Worm (Caenorhabditis elegans) whole organism, late embryonic: ENCODE data around the gene lpd-9.
A peak's percentile ranks its signal among the peaks of the same experiment; 100 is the strongest.

ENCODE experiments used
- C08G9.2 ChIP-seq: sonication (generic microtip); optimal IDR thresholded peaks from 2 replicates; lab custom pipeline; 2016; ENCODE audit warnings: mild to moderate bottlenecking, missing genetic modification characterization, moderate library complexity, missing compliant biosample characterization
- F13H6.1 ChIP-seq: sonication (generic microtip); optimal IDR thresholded peaks from 2 replicates; lab custom pipeline; 2016; ENCODE audit warnings: missing genetic modification characterization, missing compliant biosample characterization
- K02D7.2 ChIP-seq: sonication (generic microtip); optimal IDR thresholded peaks from 2 replicates; lab custom pipeline; 2017; ENCODE audit warnings: mild to moderate bottlenecking, missing genetic modification characterization, missing compliant biosample characterization
- Y22D7AL.16 ChIP-seq: sonication (generic microtip); optimal IDR thresholded peaks from 2 replicates; lab custom pipeline; 2016; ENCODE audit warnings: missing genetic modification characterization, missing compliant biosample characterization
- ahr-1 ChIP-seq: sonication (generic microtip); optimal IDR thresholded peaks from 2 replicates; lab custom pipeline; 2016; ENCODE audit warnings: missing genetic modification characterization, missing compliant biosample characterization
- ama-1 ChIP-seq: fragments of 150-350 bp; optimal IDR thresholded peaks from 2 replicates; lab custom pipeline; 2014
- ceh-14 ChIP-seq: sonication (generic microtip); optimal IDR thresholded peaks from 2 replicates; lab custom pipeline; 2016; ENCODE audit warnings: missing genotype, missing genetic modification characterization, missing compliant biosample characterization
- ceh-18 ChIP-seq: sonication (generic microtip); optimal IDR thresholded peaks from 2 replicates; lab custom pipeline; 2016; ENCODE audit warnings: missing genetic modification characterization, missing compliant biosample characterization
- ceh-19 ChIP-seq: fragments of 200-800 bp; sonication (Bioruptor generic); optimal IDR thresholded peaks from 2 replicates; lab custom pipeline; 2018; ENCODE audit warnings: mild to moderate bottlenecking, missing genetic modification characterization, missing compliant biosample characterization
- ceh-2 ChIP-seq: sonication (generic microtip); optimal IDR thresholded peaks from 2 replicates; lab custom pipeline; 2016; ENCODE audit warnings: missing genotype, missing genetic modification characterization, missing compliant biosample characterization
- ceh-30 ChIP-seq: fragments of 150-350 bp; optimal IDR thresholded peaks from 2 replicates; lab custom pipeline; 2014; ENCODE audit warnings: missing biosample characterization, missing genetic modification characterization
- ceh-45 ChIP-seq: fragments of 200-800 bp; sonication (Bioruptor generic); IDR thresholded peaks from 2 replicates; pipeline ENCODE4 v1.3.6; 2022; ENCODE audit warnings: missing genetic modification reagents, missing genetic modification characterization, missing compliant biosample characterization
- che-1 ChIP-seq: sonication (generic microtip); optimal IDR thresholded peaks from 2 replicates; lab custom pipeline; 2016; ENCODE audit warnings: mild to moderate bottlenecking, missing genetic modification characterization, missing compliant biosample characterization
- dve-1 ChIP-seq: sonication (generic microtip); optimal IDR thresholded peaks from 2 replicates; lab custom pipeline; 2017; ENCODE audit warnings: antibody characterized with exemption, mild to moderate bottlenecking, missing genetic modification characterization, missing compliant biosample characterization
- elt-2 ChIP-seq: sonication (generic microtip); optimal IDR thresholded peaks from 2 replicates; lab custom pipeline; 2016; ENCODE audit warnings: missing genetic modification reagents, missing genetic modification characterization, missing compliant biosample characterization
- ets-4 ChIP-seq: sonication (generic microtip); optimal IDR thresholded peaks from 2 replicates; lab custom pipeline; 2016; ENCODE audit warnings: missing genetic modification characterization, missing compliant biosample characterization
- fkh-10 ChIP-seq: fragments of 150-350 bp; optimal IDR thresholded peaks from 2 replicates; lab custom pipeline; 2014; ENCODE audit warnings: missing biosample characterization, missing genetic modification reagents, missing genetic modification characterization
- fkh-6 ChIP-seq: sonication (generic microtip); optimal IDR thresholded peaks from 2 replicates; lab custom pipeline; 2016; ENCODE audit warnings: missing genetic modification characterization, missing compliant biosample characterization
- gmeb-2 ChIP-seq: sonication (generic microtip); optimal IDR thresholded peaks from 2 replicates; lab custom pipeline; 2016; ENCODE audit warnings: missing genetic modification characterization, inconsistent platforms, missing compliant biosample characterization
- hlh-13 ChIP-seq: fragments of 200-800 bp; sonication (Bioruptor generic); optimal IDR thresholded peaks from 2 replicates; lab custom pipeline; 2018; ENCODE audit warnings: mild to moderate bottlenecking, missing genetic modification characterization, missing compliant biosample characterization
- hlh-15 ChIP-seq: sonication (generic microtip); optimal IDR thresholded peaks from 2 replicates; lab custom pipeline; 2016; ENCODE audit warnings: missing genetic modification characterization, missing compliant biosample characterization
- lim-6 ChIP-seq: sonication (generic microtip); optimal IDR thresholded peaks from 2 replicates; lab custom pipeline; 2016; ENCODE audit warnings: missing genetic modification characterization, missing compliant biosample characterization
- madf-2 ChIP-seq: sonication (generic microtip); optimal IDR thresholded peaks from 2 replicates; lab custom pipeline; 2017; ENCODE audit warnings: missing genetic modification characterization, missing compliant biosample characterization
- mec-3 ChIP-seq: sonication (generic microtip); optimal IDR thresholded peaks from 2 replicates; lab custom pipeline; 2016; ENCODE audit warnings: borderline replicate concordance, missing genetic modification characterization, missing compliant biosample characterization
- nfya-1 ChIP-seq: sonication (generic microtip); optimal IDR thresholded peaks from 2 replicates; lab custom pipeline; 2017; ENCODE audit warnings: missing genetic modification characterization, mild to moderate bottlenecking, missing compliant biosample characterization, antibody characterized with exemption, moderate library complexity
- nhr-232 ChIP-seq: sonication (generic microtip); optimal IDR thresholded peaks from 2 replicates; lab custom pipeline; 2016; ENCODE audit warnings: missing genetic modification characterization, missing compliant biosample characterization
- pag-3 ChIP-seq: sonication (generic microtip); optimal IDR thresholded peaks from 2 replicates; lab custom pipeline; 2016; ENCODE audit warnings: missing compliant biosample characterization, missing genetic modification characterization, borderline replicate concordance
- pat-9 ChIP-seq: fragments of 200-800 bp; sonication (Bioruptor generic); optimal IDR thresholded peaks from 2 replicates; lab custom pipeline; 2018; ENCODE audit warnings: mild to moderate bottlenecking, missing genetic modification characterization, moderate library complexity, missing compliant biosample characterization
- pax-1 ChIP-seq: fragments of 150-350 bp; optimal IDR thresholded peaks from 2 replicates; lab custom pipeline; 2014; ENCODE audit warnings: missing biosample characterization, missing genetic modification characterization
- pha-4 ChIP-seq: fragments of 150-350 bp; optimal IDR thresholded peaks from 2 replicates; lab custom pipeline; 2018; ENCODE audit warnings: missing biosample characterization, missing genetic modification reagents, missing genetic modification characterization
- pqm-1 ChIP-seq: sonication (generic microtip); optimal IDR thresholded peaks from 2 replicates; lab custom pipeline; 2016; ENCODE audit warnings: missing genetic modification characterization, missing compliant biosample characterization
- ref-2 ChIP-seq: sonication (generic microtip); optimal IDR thresholded peaks from 2 replicates; lab custom pipeline; 2016; ENCODE audit warnings: missing genetic modification characterization, missing compliant biosample characterization
- sox-2 ChIP-seq: fragments of 200-800 bp; sonication (Bioruptor generic); IDR thresholded peaks from 2 replicates; pipeline ENCODE4 v1.3.6; 2022; ENCODE audit warnings: missing genetic modification reagents, missing genetic modification characterization, missing compliant biosample characterization
- syd-9 ChIP-seq: sonication (generic microtip); optimal IDR thresholded peaks from 2 replicates; lab custom pipeline; 2016; ENCODE audit warnings: mild to moderate bottlenecking, missing genetic modification characterization, moderate library complexity, missing compliant biosample characterization
- ttx-3 ChIP-seq: sonication (generic microtip); optimal IDR thresholded peaks from 2 replicates; lab custom pipeline; 2016; ENCODE audit warnings: missing genetic modification reagents, missing genetic modification characterization, missing compliant biosample characterization
- unc-3 ChIP-seq, 2 experiments: fragments of 200-800 bp in 1 of 2; sonication (Bioruptor generic) in 1 of 2; sonication (generic microtip) in 1 of 2; conservative IDR thresholded peaks in 1 of 2; optimal IDR thresholded peaks in 1 of 2; 2 replicates each; pipeline versions ENCODE4 v1.3.6 to Lab custom; 2016 to 2022; ENCODE audit warnings: missing compliant biosample characterization in 2 of 2, missing genetic modification characterization in 2 of 2, missing genetic modification reagents in 1 of 2
- unc-42 ChIP-seq: sonication (generic microtip); optimal IDR thresholded peaks from 2 replicates; lab custom pipeline; 2016; ENCODE audit warnings: missing genotype, missing genetic modification characterization, missing compliant biosample characterization
- unc-86 ChIP-seq: sonication (generic microtip); optimal IDR thresholded peaks from 2 replicates; lab custom pipeline; 2016; ENCODE audit warnings: missing genetic modification characterization, missing compliant biosample characterization
- zip-5 ChIP-seq: sonication (generic microtip); optimal IDR thresholded peaks from 2 replicates; lab custom pipeline; 2016; ENCODE audit warnings: missing genetic modification characterization, missing compliant biosample characterization
- ztf-16 ChIP-seq: sonication (generic microtip); optimal IDR thresholded peaks from 2 replicates; lab custom pipeline; 2017; ENCODE audit warnings: missing genetic modification characterization, missing compliant biosample characterization

lpd-9 gene

DNA sequence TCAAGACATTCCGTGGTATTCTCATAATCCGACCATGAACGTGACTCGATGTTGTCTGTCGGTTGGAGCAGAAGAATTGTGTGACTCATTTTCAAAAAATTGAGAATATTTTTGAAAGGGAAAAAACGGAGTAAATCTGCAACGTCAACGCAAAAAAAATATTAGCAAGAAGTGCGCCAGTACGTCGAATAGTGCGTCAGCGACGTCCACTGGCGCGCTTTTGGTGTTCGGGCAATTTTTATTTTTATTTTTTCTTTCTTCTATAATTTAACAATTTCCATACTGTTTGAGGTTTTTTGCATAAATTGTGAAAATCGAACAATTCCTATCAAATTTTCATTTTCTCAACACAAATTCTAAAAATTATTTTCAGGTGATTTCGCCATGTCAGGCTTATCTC is at the start of gene lpd-9, which contains the start of gene erh-1:
lpd-9 (plus strand) TSS at position 368 of the 400 bp plus-strand sequence.
erh-1 (minus strand) TSS at position 204 of the 400 bp plus-strand sequence.
- TF ChIP-seq ceh-19 = no peak
- TF ChIP-seq madf-2 = no peak
- TF ChIP-seq zip-5 (tag; lab: Kevin White, UChicago) = peak; percentile 8
- no peak for TF ChIP-seq C08G9.2 (tag; lab: Kevin White, UChicago)
- TF ChIP-seq nhr-232 (tag; lab: Kevin White, UChicago) = no peak
- peak; percentile 25 for TF ChIP-seq ref-2 (tag; lab: Kevin White, UChicago)
- peak; percentile 26 for TF ChIP-seq che-1
- no peak for TF ChIP-seq unc-3 (GFP tag; conservative IDR thresholded peaks at IDR 0.05; lab: Robert Waterston, UW)
- no peak for TF ChIP-seq unc-3 (tag; optimal IDR thresholded peaks at IDR 0.05; lab: Kevin White, UChicago)
- no peak for TF ChIP-seq ahr-1 (tag; lab: Kevin White, UChicago)
- TF ChIP-seq ceh-2 (tag; lab: Kevin White, UChicago) = peak; percentile 37
- peak; percentile 43 for TF ChIP-seq ceh-14 (tag; lab: Kevin White, UChicago)
- no peak for TF ChIP-seq gmeb-2 (tag; lab: Kevin White, UChicago)
- no peak for TF ChIP-seq sox-2 (GFP tag; lab: Robert Waterston, UW)
- no peak for TF ChIP-seq F13H6.1
- peak; percentile 44 for TF ChIP-seq nfya-1 (tag; lab: Kevin White, UChicago)
- no peak for TF ChIP-seq pag-3 (tag; lab: Kevin White, UChicago)
- TF ChIP-seq elt-2 (tag; lab: Kevin White, UChicago) = peak; percentile 68
- peak; percentile 12 for TF ChIP-seq pax-1 (tag; lab: Kevin White, UChicago)
- TF ChIP-seq ttx-3 (tag; lab: Kevin White, UChicago) = no peak
- TF ChIP-seq lim-6 (tag; lab: Kevin White, UChicago) = no peak
- peak; percentile 11 for TF ChIP-seq Y22D7AL.16 (tag; lab: Kevin White, UChicago)
- no peak for TF ChIP-seq dve-1
- no peak for TF ChIP-seq pha-4 (tag; lab: Kevin White, UChicago)
- TF ChIP-seq ceh-18 = peak; percentile 20
- peak; percentile 15 for TF ChIP-seq unc-42 (tag; lab: Kevin White, UChicago)
- no peak for TF ChIP-seq ceh-30
- TF ChIP-seq K02D7.2 (tag; lab: Kevin White, UChicago) = no peak
- peak; percentile 29 for TF ChIP-seq ztf-16 (tag; lab: Kevin White, UChicago)
- TF ChIP-seq hlh-15 = no peak
- no peak for TF ChIP-seq hlh-13 (GFP tag; lab: Kevin White, UChicago)
- peak; percentile 23 for TF ChIP-seq unc-86

DNA sequence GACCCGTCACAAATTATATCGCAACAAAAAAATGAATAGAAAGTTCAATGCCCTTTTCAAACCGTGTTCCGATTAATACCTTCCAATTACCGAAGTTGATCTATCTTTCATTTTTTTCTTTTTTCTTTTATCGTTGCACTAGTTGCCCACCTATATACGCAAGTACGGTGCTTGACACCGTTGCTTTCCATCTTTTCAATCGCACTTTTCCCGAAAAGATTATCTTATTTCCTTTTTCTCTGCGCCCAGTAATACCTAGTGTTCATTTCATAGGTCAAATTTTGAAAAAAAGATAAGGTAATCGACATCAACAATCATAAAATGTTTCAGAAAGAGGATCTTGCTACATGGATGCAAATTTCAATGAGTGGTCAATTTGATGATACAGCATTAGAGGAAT is 49.5 kb upstream of the lpd-9 start:
- TF ChIP-seq ceh-19 = no peak
- no peak for TF ChIP-seq ceh-45
- no peak for TF ChIP-seq ets-4
- TF ChIP-seq pqm-1 = no peak
- TF ChIP-seq pat-9 (tag; lab: Kevin White, UChicago) = no peak

DNA sequence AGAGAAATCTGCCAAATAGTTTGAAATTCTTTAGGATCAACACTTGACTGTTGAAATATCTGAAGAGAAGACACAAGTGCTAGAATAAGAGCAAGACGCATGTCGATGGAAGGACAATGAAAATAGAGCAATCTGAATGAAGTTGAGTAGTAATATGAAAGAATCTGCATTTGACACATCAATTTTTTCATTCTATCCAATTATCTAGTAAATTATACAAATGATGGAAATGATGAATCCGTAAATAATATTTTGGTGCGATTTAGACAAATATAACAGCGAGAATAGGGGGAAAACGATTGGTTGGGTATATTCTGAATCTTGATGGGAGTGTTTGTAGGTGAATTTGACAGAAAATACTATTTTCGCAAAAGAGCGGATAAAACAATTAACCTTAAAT is 46.4 kb upstream of the lpd-9 start, which contains the start of gene txt-10:
txt-10 (minus strand) TSS at position 101 of the 400 bp plus-strand sequence.
- no peak for TF ChIP-seq syd-9 (tag; lab: Kevin White, UChicago)
- no peak for TF ChIP-seq fkh-10
- TF ChIP-seq fkh-6 (tag; lab: Kevin White, UChicago) = no peak
- TF ChIP-seq pag-3 (tag; lab: Kevin White, UChicago) = no peak
- TF ChIP-seq madf-2 = no peak
- TF ChIP-seq ets-4 = no peak

DNA sequence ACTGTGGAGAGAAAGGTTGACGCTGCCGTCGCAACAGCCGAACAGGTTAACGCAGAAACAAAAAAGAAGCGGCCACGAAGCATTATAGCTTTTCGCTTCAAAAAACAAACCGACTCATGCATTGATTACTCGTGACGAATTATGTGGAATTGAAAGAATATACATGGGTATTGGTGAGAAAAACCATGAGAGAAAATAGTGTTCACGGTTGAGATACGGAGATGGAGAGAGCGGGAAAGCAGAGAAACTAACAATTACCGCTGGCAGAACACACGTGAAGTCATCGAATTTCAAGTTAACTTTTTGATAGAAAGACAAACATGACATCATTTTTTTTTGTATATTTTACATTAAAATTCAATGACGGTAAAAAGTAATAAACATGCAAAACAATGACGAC is 43.8 kb upstream of the lpd-9 start:
- TF ChIP-seq nfya-1 (tag; lab: Kevin White, UChicago) = no peak
- TF ChIP-seq ama-1 = no peak
- no peak for TF ChIP-seq ztf-16 (tag; lab: Kevin White, UChicago)
- TF ChIP-seq mec-3 = no peak
